Worm (Caenorhabditis elegans) whole organism, mixed stage, embryonic: Measurements from ENCODE around the gene Y71H2AM.14.

Experiments
- ceh-39 ChIP-seq: fragments of 150-350 bp; optimal IDR thresholded peaks from 2 replicates; lab custom pipeline; 2014; ENCODE audit warnings: missing biosample characterization, missing genetic modification characterization
- ces-1 ChIP-seq: fragments of 150-350 bp; optimal IDR thresholded peaks from 2 replicates; lab custom pipeline; 2014; ENCODE audit warnings: missing biosample characterization, missing genetic modification reagents, missing genetic modification characterization
- elt-3 ChIP-seq: fragments of 150-350 bp; optimal IDR thresholded peaks from 2 replicates; lab custom pipeline; 2014; ENCODE audit warnings: missing biosample characterization, missing genetic modification characterization
- hlh-1 ChIP-seq: fragments of 150-350 bp; optimal IDR thresholded peaks from 2 replicates; lab custom pipeline; 2014; ENCODE audit warnings: missing biosample characterization, missing genetic modification reagents, missing genetic modification characterization
- lin-13 ChIP-seq: fragments of 150-350 bp; optimal IDR thresholded peaks from 2 replicates; lab custom pipeline; 2014; ENCODE audit warnings: missing biosample characterization, missing genetic modification characterization
- lin-32 ChIP-seq: fragments of 200-800 bp; sonication (Bioruptor generic); optimal IDR thresholded peaks from 2 replicates; lab custom pipeline; 2018; ENCODE audit warnings: mild to moderate bottlenecking, missing genetic modification characterization, missing compliant biosample characterization
- lsy-2 ChIP-seq: fragments of 150-350 bp; optimal IDR thresholded peaks from 2 replicates; lab custom pipeline; 2014; ENCODE audit warnings: missing biosample characterization, missing genetic modification characterization
- mab-5 ChIP-seq: fragments of 150-350 bp; optimal IDR thresholded peaks from 2 replicates; lab custom pipeline; 2014; ENCODE audit warnings: missing biosample characterization, missing genetic modification characterization
- nhr-12 ChIP-seq: fragments of 150-350 bp; optimal IDR thresholded peaks from 2 replicates; lab custom pipeline; 2014; ENCODE audit warnings: missing biosample characterization, missing genetic modification characterization
- nhr-237 ChIP-seq: fragments of 150-350 bp; optimal IDR thresholded peaks from 2 replicates; lab custom pipeline; 2014; ENCODE audit warnings: missing biosample characterization, missing genetic modification characterization
- nhr-28 ChIP-seq: fragments of 150-350 bp; optimal IDR thresholded peaks from 2 replicates; lab custom pipeline; 2014; ENCODE audit warnings: missing biosample characterization, missing genetic modification characterization
- snpc-4 ChIP-seq: fragments of 150-350 bp; optimal IDR thresholded peaks from 2 replicates; lab custom pipeline; 2014; ENCODE audit warnings: missing biosample characterization, missing genetic modification characterization
- unc-62 ChIP-seq: fragments of 150-350 bp; optimal IDR thresholded peaks from 2 replicates; lab custom pipeline; 2014; ENCODE audit warnings: missing biosample characterization, missing genetic modification reagents, missing genetic modification characterization

- TF ChIP-seq elt-3 (tag; lab: Kevin White, UChicago) = no peak
- peak; percentile 98 for TF ChIP-seq lsy-2 (tag; lab: Kevin White, UChicago)
- no peak for TF ChIP-seq unc-62 (GFP tag; lab: Kevin White, UChicago)
- no peak for TF ChIP-seq mab-5 (tag; lab: Kevin White, UChicago)
- no peak for TF ChIP-seq snpc-4 (tag; lab: Kevin White, UChicago)
- TF ChIP-seq nhr-237 (tag; lab: Kevin White, UChicago) = peak; percentile 21
- TF ChIP-seq lin-32 (GFP tag; lab: Kevin White, UChicago) = no peak
- no peak for TF ChIP-seq nhr-28
- TF ChIP-seq ceh-39 (tag; lab: Kevin White, UChicago) = no peak
- TF ChIP-seq hlh-1 (tag; lab: Kevin White, UChicago) = no peak
- TF ChIP-seq ces-1 (GFP tag; lab: Kevin White, UChicago) = peak; percentile 79
- no peak for TF ChIP-seq lin-13 (tag; lab: Kevin White, UChicago)
- TF ChIP-seq nhr-12 (tag; lab: Kevin White, UChicago) = no peak
Observed at ce11 chrIII:2780793-2781192, 34.3 kb upstream of the Y71H2AM.14 start, which contains the start of gene Y71H2AM.6.
